Worm (Caenorhabditis elegans): ENCODE measurements around the gene D1086.6.

The D1086.6 gene

ce11 chrV:14120674-14121073 is 41.1 kb downstream of the D1086.6 start:
- TF ChIP-seq lin-11 (tag; optimal IDR thresholded peaks at IDR 0.05) (no peak), rnt-1 (tag; optimal IDR thresholded peaks at IDR 0.05) (no peak)

ce11 chrV:14123176-14123575 is 43.6 kb downstream of the D1086.6 start:
- TF ChIP-seq pqm-1 (tag; optimal IDR thresholded peaks at IDR 0.05) (no peak), ceh-48 (tag; optimal IDR thresholded peaks at IDR 0.05) (no peak), unc-3 (GFP tag; conservative IDR thresholded peaks at IDR 0.05) (no peak), unc-3 (tag; optimal IDR thresholded peaks at IDR 0.05) (no peak), che-1 (tag; optimal IDR thresholded peaks at IDR 0.05) (no peak), ceh-19 (GFP tag; optimal IDR thresholded peaks at IDR 0.05) (no peak), dmd-4 (tag; optimal IDR thresholded peaks at IDR 0.05; ENCODE audit: borderline replicate concordance) (no peak), pha-2 (tag; optimal IDR thresholded peaks at IDR 0.05) (no peak), hlh-6 (tag; optimal IDR thresholded peaks at IDR 0.05) (no peak), ets-4 (tag; optimal IDR thresholded peaks at IDR 0.05) (no peak)

ce11 chrV:14126341-14126924 is 46.8 kb downstream of the D1086.6 start:
- TF ChIP-seq hlh-15 (tag; optimal IDR thresholded peaks at IDR 0.05) (no peak), T23F11.4 (GFP tag; optimal IDR thresholded peaks at IDR 0.05) (no peak), hlh-6 (tag; optimal IDR thresholded peaks at IDR 0.05) (peak; percentile 9), unc-42 (tag; optimal IDR thresholded peaks at IDR 0.05) (peak; percentile 77)

ce11 chrV:14127834-14128233 is 48.2 kb downstream of the D1086.6 start:
- peak; percentile 69 for TF ChIP-seq unc-42 (tag; optimal IDR thresholded peaks at IDR 0.05)
- TF ChIP-seq unc-3 (GFP tag; conservative IDR thresholded peaks at IDR 0.05), result no peak
- no peak for TF ChIP-seq unc-3 (tag; optimal IDR thresholded peaks at IDR 0.05)

- TF ChIP-seq fax-1 (tag; optimal IDR thresholded peaks at IDR 0.05) (no peak), mec-3 (tag; optimal IDR thresholded peaks at IDR 0.05; ENCODE audit: borderline replicate concordance) (no peak), odd-2 (tag; optimal IDR thresholded peaks at IDR 0.05) (no peak), ceh-48 (tag; optimal IDR thresholded peaks at IDR 0.05) (no peak)
Measured at ce11 chrV:14128858-14129257, 49.3 kb downstream of the D1086.6 start.

ce11 chrV:14130226-14130625 is 50.6 kb downstream of the D1086.6 start:
- TF ChIP-seq ceh-34 (tag; optimal IDR thresholded peaks at IDR 0.05), result no peak
- TF ChIP-seq dve-1 (tag; optimal IDR thresholded peaks at IDR 0.05), result no peak
- TF ChIP-seq nhr-11 (tag; optimal IDR thresholded peaks at IDR 0.05), result no peak
- no peak for TF ChIP-seq sox-2 (GFP tag; IDR thresholded peaks at IDR 0.05)
- peak; percentile 11 for TF ChIP-seq ttx-3 (tag; optimal IDR thresholded peaks at IDR 0.05)
- no peak for TF ChIP-seq madf-2 (tag; optimal IDR thresholded peaks at IDR 0.05)
- TF ChIP-seq elt-4 (tag; optimal IDR thresholded peaks at IDR 0.05), result no peak
- TF ChIP-seq unc-42 (tag; optimal IDR thresholded peaks at IDR 0.05), result peak; percentile 72
- TF ChIP-seq fkh-10 (GFP tag; optimal IDR thresholded peaks at IDR 0.05), result no peak
- no peak for TF ChIP-seq ahr-1 (tag; optimal IDR thresholded peaks at IDR 0.05)

Data from whole organism, late embryonic.